Worm (Caenorhabditis elegans): ENCODE data around the gene gcsh-1.

The gcsh-1 gene

ce11 chrX:14515028-14515427 lies at the start of gene gcsh-1:
gcsh-1 (minus strand) TSS chrX:14515073.
- TF ChIP-seq klf-2 (GFP tag; conservative IDR thresholded peaks at IDR 0.05) (no peak), flt-1 (GFP tag; IDR thresholded peaks at IDR 0.05) (no peak), tab-1 (GFP tag; IDR thresholded peaks at IDR 0.05) (no peak), ref-1 (GFP tag; conservative IDR thresholded peaks at IDR 0.05) (no peak), ztf-29 (GFP tag; IDR thresholded peaks at IDR 0.05) (no peak), med-1 (GFP tag; optimal IDR thresholded peaks at IDR 0.05; ENCODE audit: insufficient read depth) (no peak), cog-1 (tag; optimal IDR thresholded peaks at IDR 0.05) (no peak), ztf-23 (GFP tag; IDR thresholded peaks at IDR 0.05) (no peak), T22C8.4 (GFP tag; IDR thresholded peaks at IDR 0.05) (no peak)

ce11 chrX:14563818-14564217 lies 48.9 kb upstream of the gcsh-1 start:
- TF ChIP-seq flt-1 (GFP tag; IDR thresholded peaks at IDR 0.05): no peak
- TF ChIP-seq cog-1 (tag; optimal IDR thresholded peaks at IDR 0.05): no peak
- TF ChIP-seq T22C8.4 (GFP tag; IDR thresholded peaks at IDR 0.05): no peak
- TF ChIP-seq med-1 (GFP tag; optimal IDR thresholded peaks at IDR 0.05; ENCODE audit: insufficient read depth): no peak
- no peak for TF ChIP-seq ref-1 (GFP tag; conservative IDR thresholded peaks at IDR 0.05)
- TF ChIP-seq ztf-23 (GFP tag; IDR thresholded peaks at IDR 0.05): no peak
- no peak for TF ChIP-seq tab-1 (GFP tag; IDR thresholded peaks at IDR 0.05)
- no peak for TF ChIP-seq ztf-29 (GFP tag; IDR thresholded peaks at IDR 0.05)
- no peak for TF ChIP-seq klf-2 (GFP tag; conservative IDR thresholded peaks at IDR 0.05)

- no peak for TF ChIP-seq tab-1 (GFP tag; IDR thresholded peaks at IDR 0.05)
- TF ChIP-seq flt-1 (GFP tag; IDR thresholded peaks at IDR 0.05): no peak
- no peak for TF ChIP-seq ref-1 (GFP tag; conservative IDR thresholded peaks at IDR 0.05)
- no peak for TF ChIP-seq klf-2 (GFP tag; conservative IDR thresholded peaks at IDR 0.05)
- no peak for TF ChIP-seq cog-1 (tag; optimal IDR thresholded peaks at IDR 0.05)
- no peak for TF ChIP-seq T22C8.4 (GFP tag; IDR thresholded peaks at IDR 0.05)
- no peak for TF ChIP-seq med-1 (GFP tag; optimal IDR thresholded peaks at IDR 0.05; ENCODE audit: insufficient read depth)
- no peak for TF ChIP-seq ztf-23 (GFP tag; IDR thresholded peaks at IDR 0.05)
- no peak for TF ChIP-seq ztf-29 (GFP tag; IDR thresholded peaks at IDR 0.05)
Observed at ce11 chrX:14562286-14563086, 47.6 kb upstream of the gcsh-1 start.

ce11 chrX:14561416-14561973 lies 46.6 kb upstream of the gcsh-1 start:
- TF ChIP-seq ztf-29 (GFP tag; IDR thresholded peaks at IDR 0.05): peak; percentile 52; the same call in 1 of the 2 replicates
- no peak for TF ChIP-seq T22C8.4 (GFP tag; IDR thresholded peaks at IDR 0.05)
- no peak for TF ChIP-seq ztf-23 (GFP tag; IDR thresholded peaks at IDR 0.05)

- TF ChIP-seq klf-2 (GFP tag; conservative IDR thresholded peaks at IDR 0.05): no peak
- TF ChIP-seq tab-1 (GFP tag; IDR thresholded peaks at IDR 0.05): no peak
- TF ChIP-seq cog-1 (tag; optimal IDR thresholded peaks at IDR 0.05): peak; percentile 96
- TF ChIP-seq ref-1 (GFP tag; conservative IDR thresholded peaks at IDR 0.05): no peak
- TF ChIP-seq ztf-29 (GFP tag; IDR thresholded peaks at IDR 0.05): no peak
- TF ChIP-seq T22C8.4 (GFP tag; IDR thresholded peaks at IDR 0.05): no peak; the same call in 1 of the 2 replicates
- no peak for TF ChIP-seq ztf-23 (GFP tag; IDR thresholded peaks at IDR 0.05)
- no peak for TF ChIP-seq med-1 (GFP tag; optimal IDR thresholded peaks at IDR 0.05; ENCODE audit: insufficient read depth)
Observed at ce11 chrX:14560297-14560680, 45.4 kb upstream of the gcsh-1 start.

ce11 chrX:14559519-14560296 lies 44.8 kb upstream of the gcsh-1 start:
- TF ChIP-seq flt-1 (GFP tag; IDR thresholded peaks at IDR 0.05) (0 out of 2 replicates have a peak, but pooled peaks have one; percentile 10), ref-1 (GFP tag; conservative IDR thresholded peaks at IDR 0.05) (no peak), T22C8.4 (GFP tag; IDR thresholded peaks at IDR 0.05) (no peak), ztf-29 (GFP tag; IDR thresholded peaks at IDR 0.05) (no peak), med-1 (GFP tag; optimal IDR thresholded peaks at IDR 0.05; ENCODE audit: insufficient read depth) (no peak), tab-1 (GFP tag; IDR thresholded peaks at IDR 0.05) (no peak)

- no peak for TF ChIP-seq ztf-23 (GFP tag; IDR thresholded peaks at IDR 0.05)
- no peak for TF ChIP-seq flt-1 (GFP tag; IDR thresholded peaks at IDR 0.05)
- no peak for TF ChIP-seq cog-1 (tag; optimal IDR thresholded peaks at IDR 0.05)
Observed at ce11 chrX:14559084-14559483, 44.2 kb upstream of the gcsh-1 start.

- TF ChIP-seq tab-1 (GFP tag; IDR thresholded peaks at IDR 0.05): no peak
- no peak for TF ChIP-seq T22C8.4 (GFP tag; IDR thresholded peaks at IDR 0.05)
- TF ChIP-seq flt-1 (GFP tag; IDR thresholded peaks at IDR 0.05): no peak
- TF ChIP-seq ztf-29 (GFP tag; IDR thresholded peaks at IDR 0.05): no peak
- no peak for TF ChIP-seq klf-2 (GFP tag; conservative IDR thresholded peaks at IDR 0.05)
- TF ChIP-seq ztf-23 (GFP tag; IDR thresholded peaks at IDR 0.05): no peak
- no peak for TF ChIP-seq ref-1 (GFP tag; conservative IDR thresholded peaks at IDR 0.05)
- TF ChIP-seq med-1 (GFP tag; optimal IDR thresholded peaks at IDR 0.05; ENCODE audit: insufficient read depth): no peak
- no peak for TF ChIP-seq cog-1 (tag; optimal IDR thresholded peaks at IDR 0.05)
Observed at ce11 chrX:14557936-14558554, 43.2 kb upstream of the gcsh-1 start, which contains the start of gene nhr-3. nhr-3 (plus strand) TSS chrX:14558504.

- no peak for TF ChIP-seq flt-1 (GFP tag; IDR thresholded peaks at IDR 0.05)
- TF ChIP-seq med-1 (GFP tag; optimal IDR thresholded peaks at IDR 0.05; ENCODE audit: insufficient read depth): no peak
- TF ChIP-seq ztf-23 (GFP tag; IDR thresholded peaks at IDR 0.05): no peak
- no peak for TF ChIP-seq klf-2 (GFP tag; conservative IDR thresholded peaks at IDR 0.05)
- TF ChIP-seq ztf-29 (GFP tag; IDR thresholded peaks at IDR 0.05): no peak
- TF ChIP-seq T22C8.4 (GFP tag; IDR thresholded peaks at IDR 0.05): no peak
- TF ChIP-seq tab-1 (GFP tag; IDR thresholded peaks at IDR 0.05): no peak
- TF ChIP-seq ref-1 (GFP tag; conservative IDR thresholded peaks at IDR 0.05): no peak
- TF ChIP-seq cog-1 (tag; optimal IDR thresholded peaks at IDR 0.05): no peak
Observed at ce11 chrX:14557352-14557935, 42.6 kb upstream of the gcsh-1 start.
